Fruit fly (Drosophila melanogaster) whole organism, wandering third instar larva: ENCODE results near the gene ci.

Experiments used
- CG32264 ChIP-seq: fragments of 200-800 bp; sonication (Bioruptor generic); optimal IDR thresholded peaks from 2 replicates; lab custom pipeline; 2016; ENCODE audit warnings: missing biosample characterization, missing genetic modification characterization
- CrebA ChIP-seq: fragments of 200-800 bp; sonication (Bioruptor generic); optimal IDR thresholded peaks from 2 replicates; lab custom pipeline; 2016; ENCODE audit warnings: missing biosample characterization, mild to moderate bottlenecking, missing genetic modification characterization, borderline replicate concordance
- HLH106 ChIP-seq: fragments of 200-800 bp; optimal IDR thresholded peaks from 3 replicates; lab custom pipeline; 2019; ENCODE audit warnings: missing biosample characterization, mild to moderate bottlenecking, missing genetic modification characterization, moderate library complexity
- Hr78 ChIP-seq: fragments of >200 bp; optimal IDR thresholded peaks from 2 replicates; lab custom pipeline; 2017; ENCODE audit warnings: missing biosample characterization, missing genetic modification characterization
- Hr83 ChIP-seq: fragments of 200-300 bp; sonication (Bioruptor generic); optimal IDR thresholded peaks from 2 replicates; lab custom pipeline; 2016; ENCODE audit warnings: missing biosample characterization, mild to moderate bottlenecking, missing genetic modification characterization, moderate library complexity; ENCODE audit not compliant: poor library complexity, severe bottlenecking
- foxo ChIP-seq, 2 experiments: fragments of 200-800 bp; sonication (Bioruptor generic); optimal IDR thresholded peaks; 2 replicates in 1 of 2; 3 replicates in 1 of 2; lab custom pipeline; 2016 to 2017; ENCODE audit warnings: missing biosample characterization in 2 of 2, missing genetic modification characterization in 2 of 2
- psq ChIP-seq: fragments of 200-800 bp; sonication (Bioruptor generic); optimal IDR thresholded peaks from 3 replicates; lab custom pipeline; 2017; ENCODE audit warnings: missing biosample characterization, mild to moderate bottlenecking, missing genetic modification characterization, moderate library complexity
- usp ChIP-seq: fragments of >200 bp; optimal IDR thresholded peaks from 2 replicates; lab custom pipeline; 2017; ENCODE audit warnings: missing biosample characterization, missing genetic modification characterization

dm6 chr4:43936-44260 lies 12.9 kb downstream of the ci start:
- TF ChIP-seq usp (GFP tag; lab: Kevin White, UChicago) (no peak), HLH106 (tag; lab: Kevin White, UChicago) (no peak), CG32264 (no peak), Hr78 (no peak), Hr83 (GFP tag; lab: Kevin White, UChicago) (no peak), CrebA (GFP tag; lab: Kevin White, UChicago) (no peak), psq (GFP tag; lab: Kevin White, UChicago) (no peak), foxo (GFP tag; optimal IDR thresholded peaks at IDR 0.05; lab: Kevin White, UChicago) (no peak)
